Worm (Caenorhabditis elegans) whole organism, late embryonic: ENCODE measurements around the gene F58B4.7.
A peak's percentile ranks its signal among the peaks of the same experiment; 100 is the strongest.

Source experiments
- C08G9.2 ChIP-seq: sonication (generic microtip); optimal IDR thresholded peaks from 2 replicates; lab custom pipeline; 2016; ENCODE audit warnings: mild to moderate bottlenecking, missing genetic modification characterization, moderate library complexity, missing compliant biosample characterization
- C38D4.7 ChIP-seq: fragments of 200-800 bp; sonication (Bioruptor generic); optimal IDR thresholded peaks from 2 replicates; lab custom pipeline; 2018; ENCODE audit warnings: mild to moderate bottlenecking, missing genetic modification characterization, moderate library complexity, missing compliant biosample characterization
- F13H6.1 ChIP-seq: sonication (generic microtip); optimal IDR thresholded peaks from 2 replicates; lab custom pipeline; 2016; ENCODE audit warnings: missing genetic modification characterization, missing compliant biosample characterization
- K02D7.2 ChIP-seq: sonication (generic microtip); optimal IDR thresholded peaks from 2 replicates; lab custom pipeline; 2017; ENCODE audit warnings: mild to moderate bottlenecking, missing genetic modification characterization, missing compliant biosample characterization
- Y22D7AL.16 ChIP-seq: sonication (generic microtip); optimal IDR thresholded peaks from 2 replicates; lab custom pipeline; 2016; ENCODE audit warnings: missing genetic modification characterization, missing compliant biosample characterization
- ama-1 ChIP-seq: fragments of 150-350 bp; optimal IDR thresholded peaks from 2 replicates; lab custom pipeline; 2014
- ceh-14 ChIP-seq: sonication (generic microtip); optimal IDR thresholded peaks from 2 replicates; lab custom pipeline; 2016; ENCODE audit warnings: missing genotype, missing genetic modification characterization, missing compliant biosample characterization
- ceh-18 ChIP-seq: sonication (generic microtip); optimal IDR thresholded peaks from 2 replicates; lab custom pipeline; 2016; ENCODE audit warnings: missing genetic modification characterization, missing compliant biosample characterization
- ceh-19 ChIP-seq: fragments of 200-800 bp; sonication (Bioruptor generic); optimal IDR thresholded peaks from 2 replicates; lab custom pipeline; 2018; ENCODE audit warnings: mild to moderate bottlenecking, missing genetic modification characterization, missing compliant biosample characterization
- ceh-2 ChIP-seq: sonication (generic microtip); optimal IDR thresholded peaks from 2 replicates; lab custom pipeline; 2016; ENCODE audit warnings: missing genotype, missing genetic modification characterization, missing compliant biosample characterization
- ceh-24 ChIP-seq: sonication (generic microtip); optimal IDR thresholded peaks from 2 replicates; lab custom pipeline; 2016; ENCODE audit warnings: mild to moderate bottlenecking, missing genetic modification characterization, missing compliant biosample characterization
- ceh-30 ChIP-seq: fragments of 150-350 bp; optimal IDR thresholded peaks from 2 replicates; lab custom pipeline; 2014; ENCODE audit warnings: missing biosample characterization, missing genetic modification characterization
- ceh-31 ChIP-seq: sonication (generic microtip); optimal IDR thresholded peaks from 2 replicates; lab custom pipeline; 2016; ENCODE audit warnings: missing genetic modification characterization, missing compliant biosample characterization
- ceh-48 ChIP-seq: sonication (generic microtip); optimal IDR thresholded peaks from 2 replicates; lab custom pipeline; 2016; ENCODE audit warnings: missing genetic modification characterization, inconsistent platforms, missing compliant biosample characterization
- ceh-9 ChIP-seq: sonication (generic microtip); optimal IDR thresholded peaks from 2 replicates; lab custom pipeline; 2016; ENCODE audit warnings: mild to moderate bottlenecking, missing genetic modification characterization, inconsistent platforms, missing compliant biosample characterization
- che-1 ChIP-seq: sonication (generic microtip); optimal IDR thresholded peaks from 2 replicates; lab custom pipeline; 2016; ENCODE audit warnings: mild to moderate bottlenecking, missing genetic modification characterization, missing compliant biosample characterization
- dmd-4 ChIP-seq: sonication (generic microtip); optimal IDR thresholded peaks from 2 replicates; lab custom pipeline; 2016; ENCODE audit warnings: borderline replicate concordance, missing genetic modification characterization, missing compliant biosample characterization
- dve-1 ChIP-seq: sonication (generic microtip); optimal IDR thresholded peaks from 2 replicates; lab custom pipeline; 2017; ENCODE audit warnings: antibody characterized with exemption, mild to moderate bottlenecking, missing genetic modification characterization, missing compliant biosample characterization
- eyg-1 ChIP-seq: sonication (generic microtip); optimal IDR thresholded peaks from 2 replicates; lab custom pipeline; 2016; ENCODE audit warnings: missing genotype, missing genetic modification characterization, missing compliant biosample characterization
- fax-1 ChIP-seq: sonication (generic microtip); optimal IDR thresholded peaks from 2 replicates; lab custom pipeline; 2016; ENCODE audit warnings: missing genotype, missing genetic modification characterization, missing compliant biosample characterization
- fkh-10 ChIP-seq: fragments of 150-350 bp; optimal IDR thresholded peaks from 2 replicates; lab custom pipeline; 2014; ENCODE audit warnings: missing biosample characterization, missing genetic modification reagents, missing genetic modification characterization
- fkh-6 ChIP-seq: sonication (generic microtip); optimal IDR thresholded peaks from 2 replicates; lab custom pipeline; 2016; ENCODE audit warnings: missing genetic modification characterization, missing compliant biosample characterization
- hlh-13 ChIP-seq: fragments of 200-800 bp; sonication (Bioruptor generic); optimal IDR thresholded peaks from 2 replicates; lab custom pipeline; 2018; ENCODE audit warnings: mild to moderate bottlenecking, missing genetic modification characterization, missing compliant biosample characterization
- hlh-15 ChIP-seq: sonication (generic microtip); optimal IDR thresholded peaks from 2 replicates; lab custom pipeline; 2016; ENCODE audit warnings: missing genetic modification characterization, missing compliant biosample characterization
- hlh-30 ChIP-seq: sonication (generic microtip); optimal IDR thresholded peaks from 2 replicates; lab custom pipeline; 2017; ENCODE audit warnings: antibody characterized with exemption, missing genetic modification characterization, missing compliant biosample characterization; ENCODE audit not compliant: insufficient read depth
- hlh-6 ChIP-seq: sonication (generic microtip); optimal IDR thresholded peaks from 2 replicates; lab custom pipeline; 2016; ENCODE audit warnings: missing genotype, missing genetic modification characterization, missing compliant biosample characterization
- lim-6 ChIP-seq: sonication (generic microtip); optimal IDR thresholded peaks from 2 replicates; lab custom pipeline; 2016; ENCODE audit warnings: missing genetic modification characterization, missing compliant biosample characterization
- lin-11 ChIP-seq: fragments of 200-800 bp; sonication (Bioruptor generic); optimal IDR thresholded peaks from 2 replicates; lab custom pipeline; 2018; ENCODE audit warnings: mild to moderate bottlenecking, missing genetic modification characterization, missing compliant biosample characterization
- madf-2 ChIP-seq: sonication (generic microtip); optimal IDR thresholded peaks from 2 replicates; lab custom pipeline; 2017; ENCODE audit warnings: missing genetic modification characterization, missing compliant biosample characterization
- mec-3 ChIP-seq: sonication (generic microtip); optimal IDR thresholded peaks from 2 replicates; lab custom pipeline; 2016; ENCODE audit warnings: borderline replicate concordance, missing genetic modification characterization, missing compliant biosample characterization
- nhr-11 ChIP-seq: fragments of 150-350 bp; optimal IDR thresholded peaks from 2 replicates; lab custom pipeline; 2014; ENCODE audit warnings: missing biosample characterization, missing genetic modification characterization
- npax-4 ChIP-seq: sonication (generic microtip); optimal IDR thresholded peaks from 2 replicates; lab custom pipeline; 2016; ENCODE audit warnings: missing genetic modification characterization, missing compliant biosample characterization
- pat-9 ChIP-seq: fragments of 200-800 bp; sonication (Bioruptor generic); optimal IDR thresholded peaks from 2 replicates; lab custom pipeline; 2018; ENCODE audit warnings: mild to moderate bottlenecking, missing genetic modification characterization, moderate library complexity, missing compliant biosample characterization
- pha-2 ChIP-seq: sonication (generic microtip); optimal IDR thresholded peaks from 2 replicates; lab custom pipeline; 2017; ENCODE audit warnings: mild to moderate bottlenecking, missing genetic modification characterization, missing compliant biosample characterization
- pros-1 ChIP-seq: fragments of 150-350 bp; optimal IDR thresholded peaks from 2 replicates; lab custom pipeline; 2014; ENCODE audit warnings: missing biosample characterization, missing genetic modification reagents, missing genetic modification characterization
- ref-2 ChIP-seq: sonication (generic microtip); optimal IDR thresholded peaks from 2 replicates; lab custom pipeline; 2016; ENCODE audit warnings: missing genetic modification characterization, missing compliant biosample characterization
- rnt-1 ChIP-seq: sonication (generic microtip); optimal IDR thresholded peaks from 2 replicates; lab custom pipeline; 2016; ENCODE audit warnings: missing genetic modification characterization, missing compliant biosample characterization
- sox-4 ChIP-seq: sonication (generic microtip); optimal IDR thresholded peaks from 2 replicates; lab custom pipeline; 2017; ENCODE audit warnings: mild to moderate bottlenecking, missing genetic modification characterization, inconsistent platforms, missing compliant biosample characterization
- syd-9 ChIP-seq: sonication (generic microtip); optimal IDR thresholded peaks from 2 replicates; lab custom pipeline; 2016; ENCODE audit warnings: mild to moderate bottlenecking, missing genetic modification characterization, moderate library complexity, missing compliant biosample characterization
- ttx-3 ChIP-seq: sonication (generic microtip); optimal IDR thresholded peaks from 2 replicates; lab custom pipeline; 2016; ENCODE audit warnings: missing genetic modification reagents, missing genetic modification characterization, missing compliant biosample characterization
- unc-86 ChIP-seq: sonication (generic microtip); optimal IDR thresholded peaks from 2 replicates; lab custom pipeline; 2016; ENCODE audit warnings: missing genetic modification characterization, missing compliant biosample characterization
- zip-5 ChIP-seq: sonication (generic microtip); optimal IDR thresholded peaks from 2 replicates; lab custom pipeline; 2016; ENCODE audit warnings: missing genetic modification characterization, missing compliant biosample characterization
- ztf-16 ChIP-seq: sonication (generic microtip); optimal IDR thresholded peaks from 2 replicates; lab custom pipeline; 2017; ENCODE audit warnings: missing genetic modification characterization, missing compliant biosample characterization

The F58B4.7 gene

DNA sequence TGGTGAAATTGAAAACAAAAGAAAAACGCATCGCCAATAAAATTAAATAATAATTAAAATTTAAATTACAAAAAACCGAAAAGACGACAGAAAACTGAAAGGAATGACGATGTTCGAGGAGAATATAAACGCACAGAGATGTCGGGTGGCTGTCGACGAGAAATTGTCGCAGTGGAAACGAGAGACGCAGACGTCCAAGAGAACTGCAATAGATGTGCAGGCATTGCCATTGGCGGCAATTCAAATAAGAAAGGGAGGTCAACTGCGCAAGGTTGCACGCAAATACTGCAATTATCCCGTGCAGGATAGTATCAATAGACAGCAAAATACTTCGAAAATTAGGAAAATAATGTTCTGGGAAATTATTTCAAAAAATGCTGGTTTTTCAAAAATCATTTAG is 26.0 kb downstream of the F58B4.7 start (continued):
- TF ChIP-seq ceh-19 (GFP tag; lab: Kevin White, UChicago): peak; percentile 65
- TF ChIP-seq ceh-14 (tag; lab: Kevin White, UChicago): peak; percentile 77
- TF ChIP-seq lin-11 (tag; lab: Kevin White, UChicago): peak; percentile 36
- TF ChIP-seq ceh-31 (tag; lab: Kevin White, UChicago): peak; percentile 90
- peak; percentile 60 for TF ChIP-seq hlh-30 (tag; lab: Kevin White, UChicago)
- no peak for TF ChIP-seq npax-4 (tag; lab: Kevin White, UChicago)
- TF ChIP-seq K02D7.2 (tag; lab: Kevin White, UChicago): peak; percentile 21
- TF ChIP-seq dmd-4 (tag; lab: Kevin White, UChicago): peak; percentile 23
- TF ChIP-seq ceh-9 (tag; lab: Kevin White, UChicago): no peak
- TF ChIP-seq ztf-16: peak; percentile 68
- TF ChIP-seq mec-3 (tag; lab: Kevin White, UChicago): no peak
- TF ChIP-seq madf-2 (tag; lab: Kevin White, UChicago): peak; percentile 79
- TF ChIP-seq nhr-11 (tag; lab: Kevin White, UChicago): peak; percentile 7
- peak; percentile 57 for TF ChIP-seq pat-9 (tag; lab: Kevin White, UChicago)
- TF ChIP-seq fax-1 (tag; lab: Kevin White, UChicago): peak; percentile 49
- TF ChIP-seq unc-86: peak; percentile 74
- TF ChIP-seq che-1 (tag; lab: Kevin White, UChicago): peak; percentile 66
- peak; percentile 52 for TF ChIP-seq sox-4 (tag; lab: Kevin White, UChicago)
- TF ChIP-seq pros-1 (tag; lab: Kevin White, UChicago): peak; percentile 62
- peak; percentile 95 for TF ChIP-seq dve-1 (tag; lab: Kevin White, UChicago)
- TF ChIP-seq C08G9.2 (tag; lab: Kevin White, UChicago): peak; percentile 73
- peak; percentile 54 for TF ChIP-seq pha-2 (tag; lab: Kevin White, UChicago)
- peak; percentile 66 for TF ChIP-seq F13H6.1 (tag; lab: Kevin White, UChicago)
- TF ChIP-seq C38D4.7 (GFP tag; lab: Kevin White, UChicago): peak; percentile 4
- TF ChIP-seq eyg-1 (tag; lab: Kevin White, UChicago): peak; percentile 67
- TF ChIP-seq syd-9: peak; percentile 47
- peak; percentile 57 for TF ChIP-seq lim-6 (tag; lab: Kevin White, UChicago)
- TF ChIP-seq hlh-15: no peak
- no peak for TF ChIP-seq hlh-13
- peak; percentile 88 for TF ChIP-seq ceh-18 (tag; lab: Kevin White, UChicago)
- peak; percentile 40 for TF ChIP-seq fkh-6
- peak; percentile 66 for TF ChIP-seq ceh-2 (tag; lab: Kevin White, UChicago)
- peak; percentile 49 for TF ChIP-seq ceh-48 (tag; lab: Kevin White, UChicago)
- TF ChIP-seq hlh-6: no peak
- peak; percentile 60 for TF ChIP-seq Y22D7AL.16 (tag; lab: Kevin White, UChicago)

ce11 chrV:10897106-10897171 is 26.2 kb downstream of the F58B4.7 start, which contains the start of gene sec-61.G:
Gene sec-61.G (minus strand): TSS chrV:10897143.
- no peak for TF ChIP-seq che-1 (tag; lab: Kevin White, UChicago)
- no peak for TF ChIP-seq ama-1 (lab: Kevin White, UChicago)
- TF ChIP-seq fkh-10 (GFP tag; lab: Kevin White, UChicago): no peak
- no peak for TF ChIP-seq ref-2 (tag; lab: Kevin White, UChicago)
- TF ChIP-seq ceh-30 (tag; lab: Kevin White, UChicago): no peak
- TF ChIP-seq ceh-31 (tag; lab: Kevin White, UChicago): no peak
- TF ChIP-seq F13H6.1 (tag; lab: Kevin White, UChicago): no peak
- no peak for TF ChIP-seq hlh-13
- TF ChIP-seq syd-9: no peak

DNA sequence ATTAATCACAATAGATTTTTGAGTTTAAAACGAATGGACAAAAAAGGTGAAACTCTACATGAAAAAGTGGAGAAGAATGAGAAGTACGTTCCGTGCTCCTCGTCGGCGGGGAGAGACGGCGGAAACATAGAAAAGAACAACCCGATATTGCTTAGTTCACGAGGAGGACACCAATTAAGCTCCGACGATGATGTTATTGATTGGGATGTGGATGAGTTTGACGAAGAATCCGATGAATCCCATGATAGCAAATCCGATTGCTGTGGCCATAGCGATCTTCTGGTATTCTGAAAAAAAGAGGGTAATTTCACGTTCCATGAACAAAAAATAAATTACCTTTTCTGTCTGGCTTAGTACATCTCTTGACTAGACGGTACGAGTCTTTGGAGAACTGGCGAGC is 26.4 kb downstream of the F58B4.7 start:
- TF ChIP-seq lim-6 (tag; lab: Kevin White, UChicago) (no peak), ttx-3 (tag; lab: Kevin White, UChicago) (no peak), eyg-1 (tag; lab: Kevin White, UChicago) (no peak), zip-5 (no peak), rnt-1 (tag; lab: Kevin White, UChicago) (no peak), madf-2 (tag; lab: Kevin White, UChicago) (no peak), lin-11 (tag; lab: Kevin White, UChicago) (no peak), ceh-24 (tag; lab: Kevin White, UChicago) (no peak)
